4 worm cellular contexts compared by ENCODE assay signal in genomic region chrII:8806921-8807320, ce11.
TF ChIP-seq lines count a peak whose summit lies in the region.

Gene pho-13, minus strand, starts transcription at chrII:8807021.

TF ChIP-seq in whole organism, L2 larva, 48 proteins besides CTCF, POLR2A, EP300 and RAD21:
- TF ChIP-seq nhr-77 (tag; optimal IDR thresholded peaks at IDR 0.05; lab: Kevin White, UChicago), result no peak
- no peak for TF ChIP-seq sma-3 (GFP tag; optimal IDR thresholded peaks at IDR 0.05; lab: Kevin White, UChicago)
- TF ChIP-seq unc-55 (GFP tag; optimal IDR thresholded peaks at IDR 0.05; lab: Kevin White, UChicago), result no peak
- TF ChIP-seq R02D3.7 (tag; optimal IDR thresholded peaks at IDR 0.05; lab: Kevin White, UChicago), result no peak
- no peak for TF ChIP-seq sem-4 (tag; optimal IDR thresholded peaks at IDR 0.05; lab: Kevin White, UChicago)
- no peak for TF ChIP-seq nhr-21 (tag; optimal IDR thresholded peaks at IDR 0.05; lab: Kevin White, UChicago)
- TF ChIP-seq fos-1 (tag; optimal IDR thresholded peaks at IDR 0.05; lab: Kevin White, UChicago), result peak; percentile 23

TF ChIP-seq in whole organism, L3 larva, 47 proteins besides CTCF, POLR2A, EP300 and RAD21:
- TF ChIP-seq elt-2 (tag; optimal IDR thresholded peaks at IDR 0.05; lab: Kevin White, UChicago), result peak; percentile 6
- TF ChIP-seq nhr-76 (tag; optimal IDR thresholded peaks at IDR 0.05; lab: Kevin White, UChicago), result no peak
- no peak for TF ChIP-seq unc-39 (tag; optimal IDR thresholded peaks at IDR 0.05; lab: Kevin White, UChicago)
- no peak for TF ChIP-seq nhr-12 (tag; optimal IDR thresholded peaks at IDR 0.05; lab: Kevin White, UChicago)
- no peak for TF ChIP-seq nhr-11 (tag; optimal IDR thresholded peaks at IDR 0.05; lab: Kevin White, UChicago)
- no peak for TF ChIP-seq zag-1 (tag; optimal IDR thresholded peaks at IDR 0.05; lab: Kevin White, UChicago)
- TF ChIP-seq fkh-10 (GFP tag; optimal IDR thresholded peaks at IDR 0.05; lab: Kevin White, UChicago), result no peak

TF ChIP-seq in whole organism, L4 larva, 104 proteins besides CTCF, POLR2A, EP300 and RAD21:
- TF ChIP-seq nhr-11 (tag; optimal IDR thresholded peaks at IDR 0.05; lab: Kevin White, UChicago), result no peak
- TF ChIP-seq lin-39 (tag; optimal IDR thresholded peaks at IDR 0.05; lab: Kevin White, UChicago), result no peak
- TF ChIP-seq pqm-1 (tag; optimal IDR thresholded peaks at IDR 0.05; lab: Kevin White, UChicago), result peak; percentile 18
- TF ChIP-seq ceh-28 (tag; optimal IDR thresholded peaks at IDR 0.05; lab: Kevin White, UChicago), result no peak
- no peak for TF ChIP-seq egl-27 (tag; optimal IDR thresholded peaks at IDR 0.05; lab: Kevin White, UChicago)
- no peak for TF ChIP-seq tra-1 (GFP tag; IDR thresholded peaks at IDR 0.05; lab: Robert Waterston, UW)
- no peak for TF ChIP-seq spr-1 (tag; optimal IDR thresholded peaks at IDR 0.05; lab: Kevin White, UChicago)

TF ChIP-seq in whole organism, young adult, 124 proteins besides CTCF, POLR2A, EP300 and RAD21:
- TF ChIP-seq F57A8.1 (GFP tag; optimal IDR thresholded peaks at IDR 0.05; lab: Kevin White, UChicago) (no peak), nhr-80 (tag; optimal IDR thresholded peaks at IDR 0.05; lab: Kevin White, UChicago) (peak; percentile 46)
TF ChIP-seq in whole organism, young adult: peak in this region for 1.
